Fruit fly (Drosophila melanogaster) whole organism, adult: ENCODE results near the gene CG42264.

Source experiments
- CG11617 ChIP-seq: fragments of 200-800 bp; sonication (Bioruptor generic); optimal IDR thresholded peaks from 2 replicates; lab custom pipeline; 2017; ENCODE audit warnings: mild to moderate bottlenecking, missing biosample characterization, missing genetic modification reagents, missing genetic modification characterization
- CG12768 ChIP-seq: fragments of 200-800 bp; sonication (Bioruptor generic); optimal IDR thresholded peaks from 2 replicates; lab custom pipeline; 2017; ENCODE audit warnings: missing biosample characterization, missing genetic modification characterization, mild to moderate bottlenecking, moderate library complexity, missing genetic modification reagents
- CG14711 ChIP-seq: fragments of 200-800 bp; sonication (Bioruptor generic); optimal IDR thresholded peaks from 2 replicates; lab custom pipeline; 2018; ENCODE audit warnings: missing biosample characterization, mild to moderate bottlenecking, missing genetic modification characterization, moderate library complexity
- CG1620 ChIP-seq: fragments of 200-800 bp; sonication (Bioruptor generic); optimal IDR thresholded peaks from 2 replicates; lab custom pipeline; 2016; ENCODE audit warnings: missing biosample characterization, missing genetic modification characterization
- CG33017 ChIP-seq: fragments of 200-800 bp; sonication (Bioruptor generic); optimal IDR thresholded peaks from 2 replicates; lab custom pipeline; 2018; ENCODE audit warnings: missing biosample characterization, mild to moderate bottlenecking, missing genetic modification characterization, moderate library complexity
- CG5204 ChIP-seq: fragments of 200-800 bp; sonication (Bioruptor generic); optimal IDR thresholded peaks from 2 replicates; lab custom pipeline; 2016; ENCODE audit warnings: missing biosample characterization, missing genetic modification characterization
- CG7045 ChIP-seq: fragments of 200-800 bp; sonication (Bioruptor generic); optimal IDR thresholded peaks from 2 replicates; lab custom pipeline; 2017; ENCODE audit warnings: missing biosample characterization, mild to moderate bottlenecking, missing genetic modification characterization
- CG7101 ChIP-seq: fragments of 200-800 bp; sonication (Bioruptor generic); optimal IDR thresholded peaks from 2 replicates; lab custom pipeline; 2018; ENCODE audit warnings: missing biosample characterization, mild to moderate bottlenecking, missing genetic modification characterization, moderate library complexity
- Clk ChIP-seq: fragments of 200-800 bp; sonication (Bioruptor generic); optimal IDR thresholded peaks from 2 replicates; lab custom pipeline; 2017; ENCODE audit warnings: missing biosample characterization, missing genetic modification characterization
- Crg-1 ChIP-seq: fragments of 200-800 bp; sonication (Bioruptor generic); optimal IDR thresholded peaks from 2 replicates; lab custom pipeline; 2016; ENCODE audit warnings: missing biosample characterization, missing genetic modification characterization
- Hr96 ChIP-seq: fragments of 200-800 bp; sonication (Bioruptor generic); optimal IDR thresholded peaks from 2 replicates; lab custom pipeline; 2016; ENCODE audit warnings: missing biosample characterization, missing genetic modification characterization
- Mnt ChIP-seq: fragments of 200-800 bp; sonication (Bioruptor generic); optimal IDR thresholded peaks from 2 replicates; lab custom pipeline; 2016; ENCODE audit warnings: missing biosample characterization, mild to moderate bottlenecking, missing genetic modification characterization
- bab1 ChIP-seq: fragments of 200-800 bp; sonication (Bioruptor generic); optimal IDR thresholded peaks from 3 replicates; lab custom pipeline; 2019; ENCODE audit warnings: missing biosample characterization, mild to moderate bottlenecking, missing genetic modification characterization, moderate library complexity
- cic ChIP-seq: fragments of 200-800 bp; sonication (Bioruptor generic); optimal IDR thresholded peaks from 2 replicates; lab custom pipeline; 2017; ENCODE audit warnings: missing biosample characterization, mild to moderate bottlenecking, missing genetic modification characterization, moderate library complexity
- cnc ChIP-seq, 2 experiments: fragments of >200 bp; optimal IDR thresholded peaks; 2 replicates each; lab custom pipeline; 2017
- kay ChIP-seq: fragments of 200-800 bp; sonication (Bioruptor generic); peaks from one replicate; lab custom pipeline; 2016; ENCODE audit warnings: missing biosample characterization, missing genetic modification characterization, borderline replicate concordance
- ovo ChIP-seq: fragments of 200-800 bp; sonication (Bioruptor generic); optimal IDR thresholded peaks from 2 replicates; lab custom pipeline; 2016; ENCODE audit warnings: missing biosample characterization, missing genetic modification characterization
- pad ChIP-seq: fragments of 200-800 bp; sonication (Bioruptor generic); optimal IDR thresholded peaks from 3 replicates; lab custom pipeline; 2017; ENCODE audit warnings: missing biosample characterization, missing genetic modification characterization, mild to moderate bottlenecking, moderate library complexity, missing genetic modification reagents
- tj ChIP-seq: fragments of 200-800 bp; sonication (Bioruptor generic); optimal IDR thresholded peaks from 3 replicates; lab custom pipeline; 2017; ENCODE audit warnings: missing biosample characterization, mild to moderate bottlenecking, missing genetic modification characterization, moderate library complexity
- toe ChIP-seq: fragments of 200-800 bp; sonication (Bioruptor generic); optimal IDR thresholded peaks from 2 replicates; lab custom pipeline; 2016; ENCODE audit warnings: missing biosample characterization, missing genetic modification characterization

The CG42264 gene

DNA sequence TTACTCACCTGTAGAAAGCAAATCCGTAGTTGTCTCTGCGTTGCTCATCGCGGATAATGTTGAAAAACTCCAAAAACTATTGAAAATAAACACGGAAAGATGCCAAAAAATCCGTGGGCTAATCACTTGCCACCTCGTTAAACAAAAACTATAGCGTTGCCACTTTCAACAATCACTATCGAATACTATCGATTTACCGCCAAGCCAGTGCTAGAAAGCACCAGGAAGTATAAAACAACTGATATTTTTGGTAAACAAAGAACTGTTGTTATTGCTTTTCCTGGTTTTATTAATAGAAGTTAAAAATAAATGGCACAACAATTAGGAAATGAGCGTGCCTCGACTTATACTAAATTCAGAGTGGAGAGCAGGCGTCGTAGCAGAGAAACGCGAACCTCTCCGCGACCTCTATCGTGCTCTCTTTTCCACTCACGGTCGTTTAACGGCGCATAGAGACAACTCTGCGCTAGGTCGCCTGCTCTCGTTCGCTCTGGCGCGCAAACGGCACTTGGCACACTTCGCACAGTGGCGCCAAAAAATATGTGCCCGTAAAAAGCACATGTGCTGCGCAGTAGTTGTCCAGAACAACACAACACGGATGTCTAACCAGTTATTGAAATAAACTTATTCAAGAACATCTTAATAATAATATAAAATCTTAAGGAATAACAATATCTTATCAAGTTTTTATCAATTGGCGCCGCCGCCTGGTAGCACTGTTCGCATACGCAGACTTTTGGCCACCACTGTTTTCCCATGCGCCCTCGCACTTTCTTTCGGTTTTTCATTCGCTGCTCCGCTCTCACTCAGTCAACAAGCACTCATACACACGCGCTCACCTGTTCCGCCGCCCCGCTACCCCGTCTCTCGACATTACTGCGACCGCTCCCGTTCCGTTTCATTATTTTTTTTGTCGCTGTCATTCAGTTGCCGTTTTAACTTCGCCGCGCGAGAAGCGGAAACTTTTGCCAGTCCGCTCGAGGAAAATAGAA lies 21.3 kb downstream of the CG42264 start, which contains the start of the genes lin-52 and CG15771:
Gene lin-52, minus strand, starts transcription at position 122 of the 992 bp plus-strand sequence.
Gene CG15771, plus strand, starts transcription at position 738 of the 992 bp plus-strand sequence.
- TF ChIP-seq CG33017 = peak; percentile 93
- TF ChIP-seq CG1620 (GFP tag; lab: Kevin White, UChicago) = peak; percentile 92
- peak; percentile 91 for TF ChIP-seq Hr96 (GFP tag; lab: Kevin White, UChicago)
- TF ChIP-seq CG7045 (GFP tag; lab: Kevin White, UChicago) = peak; percentile 94
- TF ChIP-seq Mnt (GFP tag; lab: Kevin White, UChicago) = peak; percentile 100
- peak; percentile 97 for TF ChIP-seq CG7101 (tag; lab: Kevin White, UChicago)
- peak; percentile 89 for TF ChIP-seq cic (GFP tag; lab: Kevin White, UChicago)
- peak; percentile 99 for TF ChIP-seq CG11617 (GFP tag; lab: Kevin White, UChicago)
- no peak for TF ChIP-seq cnc (optimal IDR thresholded peaks at IDR 0.05; lab: Kevin White, UChicago)
- peak; percentile 93 for TF ChIP-seq tj (GFP tag; lab: Kevin White, UChicago)
- TF ChIP-seq bab1 (GFP tag; lab: Kevin White, UChicago) = peak; percentile 97
- TF ChIP-seq ovo (GFP tag; lab: Kevin White, UChicago) = peak; percentile 98
- TF ChIP-seq Clk (GFP tag; lab: Kevin White, UChicago) = peak; percentile 92
- peak; percentile 95 for TF ChIP-seq CG12768 (GFP tag; lab: Kevin White, UChicago)
- peak; percentile 87 for TF ChIP-seq Crg-1 (GFP tag; lab: Kevin White, UChicago)
- peak; percentile 85 for TF ChIP-seq toe
- TF ChIP-seq CG5204 (GFP tag; lab: Kevin White, UChicago) = peak; percentile 90
- peak; percentile 92 for TF ChIP-seq CG14711 (tag; lab: Kevin White, UChicago)
- TF ChIP-seq kay (GFP tag; lab: Kevin White, UChicago) = peak; percentile 95
- peak; percentile 93 for TF ChIP-seq pad (GFP tag; lab: Kevin White, UChicago)

DNA sequence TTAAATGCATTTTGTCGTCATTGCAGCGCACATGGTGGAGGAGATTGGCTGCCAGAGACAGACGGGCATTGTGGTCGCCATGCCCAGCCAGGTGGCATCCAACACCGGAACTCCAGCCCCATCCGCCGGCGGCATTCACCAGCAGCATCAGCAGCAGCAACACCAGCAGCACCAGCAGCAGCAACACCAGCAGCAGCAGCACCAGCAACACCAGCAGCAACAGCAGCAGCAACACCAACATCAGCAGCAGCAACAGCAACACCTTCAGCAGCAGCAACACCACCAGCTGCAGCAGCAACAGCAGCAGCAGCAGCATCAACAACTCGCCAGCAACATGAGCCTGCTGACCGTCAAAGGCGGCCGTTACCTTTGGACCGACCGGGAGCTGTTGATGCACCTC lies 23.6 kb downstream of the CG42264 start:
- TF ChIP-seq CG12768 (GFP tag; lab: Kevin White, UChicago) = no peak
- TF ChIP-seq cic (GFP tag; lab: Kevin White, UChicago) = no peak
- no peak for TF ChIP-seq CG7101 (tag; lab: Kevin White, UChicago)
- no peak for TF ChIP-seq CG1620 (GFP tag; lab: Kevin White, UChicago)
- no peak for TF ChIP-seq Mnt (GFP tag; lab: Kevin White, UChicago)
- no peak for TF ChIP-seq CG11617 (GFP tag; lab: Kevin White, UChicago)
- no peak for TF ChIP-seq pad (GFP tag; lab: Kevin White, UChicago)
- no peak for TF ChIP-seq CG14711 (tag; lab: Kevin White, UChicago)
- TF ChIP-seq tj (GFP tag; lab: Kevin White, UChicago) = no peak
- TF ChIP-seq kay (GFP tag; lab: Kevin White, UChicago) = no peak
- TF ChIP-seq CG33017 = no peak

DNA sequence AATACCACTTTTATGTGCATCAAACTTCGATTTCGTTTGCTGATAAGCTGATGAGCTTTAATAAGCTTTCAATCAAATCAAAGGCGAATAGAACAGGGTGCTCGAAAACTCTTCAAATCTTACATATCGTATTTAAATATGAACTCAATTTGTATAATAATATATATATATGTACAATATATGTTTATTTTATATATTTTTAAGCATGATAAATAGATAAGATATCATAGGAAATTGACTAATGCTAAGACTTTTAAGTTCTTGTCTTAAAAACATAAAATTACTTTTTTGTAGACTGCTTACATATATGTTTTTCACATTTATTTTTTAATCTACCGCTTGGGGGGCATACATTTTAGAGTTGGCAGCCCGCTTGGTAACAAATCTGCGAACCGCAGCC lies 24.5 kb downstream of the CG42264 start, which contains the start of gene CG15772:
Gene CG15772, plus strand, starts transcription at position 301 of the 400 bp plus-strand sequence.
- TF ChIP-seq Hr96 (GFP tag; lab: Kevin White, UChicago) (no peak), kay (GFP tag; lab: Kevin White, UChicago) (no peak), tj (GFP tag; lab: Kevin White, UChicago) (peak; percentile 21), CG11617 (GFP tag; lab: Kevin White, UChicago) (peak; percentile 22), CG7101 (tag; lab: Kevin White, UChicago) (peak; percentile 61), CG14711 (tag; lab: Kevin White, UChicago) (peak; percentile 35), CG33017 (peak; percentile 19)

DNA sequence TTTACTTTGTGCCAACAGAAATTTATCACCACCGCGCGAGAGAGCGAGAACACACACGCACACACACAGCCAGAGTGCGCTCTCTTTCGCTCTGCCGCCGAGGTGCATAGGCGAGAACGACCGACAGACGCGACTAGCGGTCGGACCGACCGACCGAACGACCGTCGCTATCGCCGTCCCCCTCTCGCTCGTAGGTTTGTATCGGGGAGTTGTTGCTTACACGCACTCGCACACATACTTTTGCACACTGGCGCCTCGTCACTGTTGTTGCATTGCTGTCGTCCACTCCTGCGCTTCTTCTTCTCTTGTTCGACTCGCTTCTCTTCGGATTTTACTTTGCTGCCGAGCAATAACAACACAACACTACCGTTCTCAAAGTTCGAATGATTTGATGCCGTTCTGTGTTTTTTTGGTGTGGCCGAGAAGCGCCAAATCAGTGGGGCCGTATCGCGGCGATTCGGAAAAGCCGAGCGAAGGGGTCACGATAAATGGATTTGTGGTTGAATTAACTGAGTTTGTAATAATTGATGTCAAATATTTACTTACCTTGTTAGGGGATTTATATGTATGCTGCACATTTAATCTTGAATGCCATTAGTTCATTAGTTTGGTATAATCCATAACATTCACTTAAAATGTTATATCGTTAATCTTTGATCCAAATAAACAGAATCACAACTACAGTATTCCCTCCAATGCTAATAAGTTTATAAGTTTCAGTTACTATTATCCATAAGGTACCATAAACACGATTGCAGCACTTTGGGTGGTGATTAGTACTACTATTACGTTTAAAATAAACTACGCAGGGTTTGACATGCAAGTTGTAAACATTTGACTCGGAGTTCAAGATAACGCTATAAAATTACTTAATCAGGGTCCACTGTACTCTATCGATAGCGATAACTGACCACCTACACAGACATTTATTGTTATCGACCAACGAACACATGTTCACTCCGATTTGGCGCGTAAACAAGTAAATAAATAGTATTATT lies 29.3 kb downstream of the CG42264 start, which contains the start of the genes IntS6 and Rtel1:
Gene IntS6, minus strand, starts transcription at position 391 of the 998 bp plus-strand sequence.
Gene Rtel1, plus strand, starts transcription at position 884 of the 998 bp plus-strand sequence.
- TF ChIP-seq CG14711 (tag; lab: Kevin White, UChicago) (peak; percentile 84), CG12768 (GFP tag; lab: Kevin White, UChicago) (peak; percentile 85), bab1 (GFP tag; lab: Kevin White, UChicago) (peak; percentile 95), CG7101 (tag; lab: Kevin White, UChicago) (peak; percentile 95), ovo (GFP tag; lab: Kevin White, UChicago) (peak; percentile 67), CG33017 (peak; percentile 85), Hr96 (GFP tag; lab: Kevin White, UChicago) (peak; percentile 96), Crg-1 (GFP tag; lab: Kevin White, UChicago) (peak; percentile 78), CG1620 (GFP tag; lab: Kevin White, UChicago) (peak; percentile 95), cnc (optimal IDR thresholded peaks at IDR 0.05; lab: Kevin White, UChicago) (no peak), toe (peak; percentile 95), cic (GFP tag; lab: Kevin White, UChicago) (peak; percentile 74), pad (GFP tag; lab: Kevin White, UChicago) (peak; percentile 74), CG11617 (GFP tag; lab: Kevin White, UChicago) (peak; percentile 93), CG7045 (GFP tag; lab: Kevin White, UChicago) (peak; percentile 79), Mnt (GFP tag; lab: Kevin White, UChicago) (peak; percentile 95), CG5204 (GFP tag; lab: Kevin White, UChicago) (peak; percentile 91), Clk (GFP tag; lab: Kevin White, UChicago) (peak; percentile 71), tj (GFP tag; lab: Kevin White, UChicago) (peak; percentile 69), kay (GFP tag; lab: Kevin White, UChicago) (peak; percentile 91)
